Fruit fly (Drosophila melanogaster) whole organism, prepupa: ENCODE data around the gene CG31546.

Experiments used
- CG10631 ChIP-seq: fragments of 200-800 bp; sonication (Bioruptor generic); optimal IDR thresholded peaks from 2 replicates; lab custom pipeline; 2016; ENCODE audit warnings: missing biosample characterization, missing genetic modification characterization
- CG10669 ChIP-seq: fragments of 200-800 bp; sonication (Bioruptor generic); optimal IDR thresholded peaks from 3 replicates; lab custom pipeline; 2018; ENCODE audit warnings: missing biosample characterization, mild to moderate bottlenecking, missing genetic modification characterization, moderate library complexity
- CG11294 ChIP-seq: fragments of 200-800 bp; sonication (Bioruptor generic); IDR thresholded peaks from 2 replicates; pipeline ENCODE4 v1.3.6; 2022; ENCODE audit warnings: missing biosample characterization, missing genetic modification characterization
- CG11762 ChIP-seq: fragments of 200-800 bp; sonication (Bioruptor generic); optimal IDR thresholded peaks from 3 replicates; lab custom pipeline; 2016; ENCODE audit warnings: missing biosample characterization, missing genetic modification characterization; ENCODE audit not compliant: insufficient read depth
- CG15336 ChIP-seq: fragments of 200-800 bp; sonication (Bioruptor generic); IDR thresholded peaks from 2 replicates; pipeline ENCODE4 v1.3.6; 2022; ENCODE audit warnings: missing biosample characterization, missing genetic modification characterization
- CG1621 ChIP-seq: fragments of 200-800 bp; sonication (Bioruptor generic); optimal IDR thresholded peaks from 3 replicates; lab custom pipeline; 2018; ENCODE audit warnings: missing biosample characterization, mild to moderate bottlenecking, missing genetic modification characterization
- CG16779 ChIP-seq: fragments of 200-800 bp; sonication (Bioruptor generic); optimal IDR thresholded peaks from 3 replicates; lab custom pipeline; 2017; ENCODE audit warnings: missing biosample characterization, mild to moderate bottlenecking, missing genetic modification characterization
- CG32006 ChIP-seq: fragments of 200-800 bp; sonication (Bioruptor generic); optimal IDR thresholded peaks from 3 replicates; lab custom pipeline; 2017; ENCODE audit warnings: missing biosample characterization, mild to moderate bottlenecking, missing genetic modification characterization
- CG34406 ChIP-seq: fragments of 200-800 bp; sonication (Bioruptor generic); optimal IDR thresholded peaks from 3 replicates; lab custom pipeline; 2016; ENCODE audit warnings: missing biosample characterization, missing genetic modification characterization
- CG3919 ChIP-seq: fragments of 200-800 bp; sonication (Bioruptor generic); optimal IDR thresholded peaks from 3 replicates; lab custom pipeline; 2016; ENCODE audit warnings: missing biosample characterization, missing genetic modification characterization
- CG6163 ChIP-seq: fragments of 200-800 bp; sonication (Bioruptor generic); IDR thresholded peaks from 3 replicates; pipeline ENCODE4 v1.3.6; 2022; ENCODE audit warnings: missing biosample characterization, missing genetic modification characterization
- CG6276 ChIP-seq: fragments of 200-800 bp; sonication (Bioruptor generic); optimal IDR thresholded peaks from 2 replicates; lab custom pipeline; 2017; ENCODE audit warnings: missing biosample characterization, mild to moderate bottlenecking, missing genetic modification characterization
- CG6808 ChIP-seq: fragments of 200-800 bp; sonication (Bioruptor generic); optimal IDR thresholded peaks from 3 replicates; lab custom pipeline; 2017; ENCODE audit warnings: missing biosample characterization, missing genetic modification characterization, mild to moderate bottlenecking, moderate library complexity, missing genetic modification reagents
- CG6854 ChIP-seq: fragments of 200-800 bp; sonication (Bioruptor generic); optimal IDR thresholded peaks from 2 replicates; lab custom pipeline; 2017; ENCODE audit warnings: missing biosample characterization, mild to moderate bottlenecking, missing genetic modification characterization
- CG7368 ChIP-seq: fragments of 200-800 bp; sonication (Bioruptor generic); optimal IDR thresholded peaks from 3 replicates; lab custom pipeline; 2016; ENCODE audit warnings: missing biosample characterization, missing genetic modification characterization
- CG8119 ChIP-seq: fragments of 200-800 bp; sonication (Bioruptor generic); IDR thresholded peaks from 3 replicates; pipeline ENCODE4 v1.3.6; 2022; ENCODE audit warnings: missing biosample characterization, missing genetic modification characterization
- CG8632 ChIP-seq: fragments of 200-800 bp; sonication (Bioruptor generic); optimal IDR thresholded peaks from 3 replicates; lab custom pipeline; 2016; ENCODE audit warnings: missing biosample characterization, missing genetic modification characterization
- CG9139 ChIP-seq: fragments of 200-800 bp; sonication (Bioruptor generic); optimal IDR thresholded peaks from 3 replicates; lab custom pipeline; 2017; ENCODE audit warnings: missing biosample characterization, mild to moderate bottlenecking, missing genetic modification characterization
- Eip75B ChIP-seq: fragments of 200-800 bp; sonication (Bioruptor generic); optimal IDR thresholded peaks from 3 replicates; lab custom pipeline; 2016; ENCODE audit warnings: missing biosample characterization, missing genetic modification characterization
- Eip78C ChIP-seq: fragments of 200-800 bp; sonication (Bioruptor generic); peaks from one replicate; lab custom pipeline; 2016; ENCODE audit warnings: missing biosample characterization, missing genetic modification characterization
- Ets96B ChIP-seq: fragments of 200-800 bp; optimal IDR thresholded peaks from 2 replicates; lab custom pipeline; 2019; ENCODE audit warnings: missing biosample characterization, mild to moderate bottlenecking, missing genetic modification characterization, moderate library complexity
- Hr39 ChIP-seq: fragments of 200-800 bp; sonication (Bioruptor generic); optimal IDR thresholded peaks from 2 replicates; lab custom pipeline; 2016; ENCODE audit warnings: missing biosample characterization, missing genetic modification characterization
- Hr4 ChIP-seq: fragments of 200-800 bp; sonication (Bioruptor generic); optimal IDR thresholded peaks from 3 replicates; lab custom pipeline; 2016; ENCODE audit warnings: missing biosample characterization, missing genetic modification characterization
- Lpt ChIP-seq: fragments of 200-800 bp; sonication (Bioruptor generic); optimal IDR thresholded peaks from 3 replicates; lab custom pipeline; 2016; ENCODE audit warnings: missing biosample characterization, missing genetic modification characterization
- OdsH ChIP-seq: fragments of 200-800 bp; sonication (Bioruptor generic); optimal IDR thresholded peaks from 3 replicates; lab custom pipeline; 2016; ENCODE audit warnings: missing biosample characterization, missing genetic modification characterization
- Smox ChIP-seq: fragments of 200-800 bp; sonication (Bioruptor generic); optimal IDR thresholded peaks from 3 replicates; lab custom pipeline; 2016; ENCODE audit warnings: missing biosample characterization, missing genetic modification characterization
- Sox14 ChIP-seq: fragments of 200-800 bp; sonication (Bioruptor generic); optimal IDR thresholded peaks from 3 replicates; lab custom pipeline; 2016; ENCODE audit warnings: missing biosample characterization, missing genetic modification characterization
- achi ChIP-seq: fragments of 200-800 bp; sonication (Bioruptor generic); optimal IDR thresholded peaks from 3 replicates; lab custom pipeline; 2016; ENCODE audit warnings: missing biosample characterization, missing genetic modification characterization
- acj6 ChIP-seq: fragments of 200-800 bp; sonication (Bioruptor generic); optimal IDR thresholded peaks from 3 replicates; lab custom pipeline; 2016; ENCODE audit warnings: missing biosample characterization, missing genetic modification characterization
- cyc ChIP-seq: fragments of 200-800 bp; sonication (Bioruptor generic); optimal IDR thresholded peaks from 3 replicates; lab custom pipeline; 2016; ENCODE audit warnings: missing biosample characterization, missing genetic modification characterization
- dac ChIP-seq: fragments of 200-800 bp; sonication (Bioruptor generic); optimal IDR thresholded peaks from 2 replicates; lab custom pipeline; 2017; ENCODE audit warnings: missing biosample characterization, mild to moderate bottlenecking, missing genetic modification characterization
- dsx ChIP-seq: fragments of 200-800 bp; optimal IDR thresholded peaks from 3 replicates; lab custom pipeline; 2019; ENCODE audit warnings: missing biosample characterization, mild to moderate bottlenecking, missing genetic modification characterization, moderate library complexity; ENCODE audit not compliant: poor library complexity, severe bottlenecking
- eg ChIP-seq: fragments of 200-800 bp; sonication (Bioruptor generic); IDR thresholded peaks from 3 replicates; pipeline ENCODE4 v1.3.6; 2022; ENCODE audit warnings: missing biosample characterization, missing genetic modification characterization
- esn ChIP-seq: fragments of 200-800 bp; sonication (Bioruptor generic); optimal IDR thresholded peaks from 2 replicates; lab custom pipeline; 2016; ENCODE audit warnings: missing biosample characterization, mild to moderate bottlenecking, missing genetic modification characterization, moderate library complexity
- fd59A ChIP-seq: fragments of 200-800 bp; sonication (Bioruptor generic); optimal IDR thresholded peaks from 2 replicates; lab custom pipeline; 2017; ENCODE audit warnings: missing biosample characterization, mild to moderate bottlenecking, missing genetic modification characterization, missing genetic modification reagents
- lz ChIP-seq: fragments of 200-800 bp; sonication (Bioruptor generic); optimal IDR thresholded peaks from 3 replicates; lab custom pipeline; 2016; ENCODE audit warnings: missing biosample characterization, missing genetic modification characterization
- net ChIP-seq: fragments of 200-800 bp; sonication (Bioruptor generic); optimal IDR thresholded peaks from 3 replicates; lab custom pipeline; 2016; ENCODE audit warnings: missing biosample characterization, missing genetic modification characterization
- pdm3 ChIP-seq: fragments of 200-800 bp; sonication (Bioruptor generic); optimal IDR thresholded peaks from 3 replicates; lab custom pipeline; 2016; ENCODE audit warnings: missing biosample characterization, missing genetic modification characterization
- salr ChIP-seq, 2 experiments: fragments of 200-800 bp; sonication (Bioruptor generic); optimal IDR thresholded peaks; 3 replicates each; lab custom pipeline; 2016 to 2018; ENCODE audit warnings: missing biosample characterization in 2 of 2, missing genetic modification characterization in 2 of 2, mild to moderate bottlenecking in 1 of 2
- spab ChIP-seq: fragments of 200-800 bp; sonication (Bioruptor generic); optimal IDR thresholded peaks from 2 replicates; lab custom pipeline; 2017; ENCODE audit warnings: missing biosample characterization, mild to moderate bottlenecking, missing genetic modification characterization, missing genetic modification reagents
- ss ChIP-seq, 2 experiments: fragments of 200-800 bp; sonication (Bioruptor generic); optimal IDR thresholded peaks; 2 replicates in 1 of 2; 3 replicates in 1 of 2; lab custom pipeline; 2017 to 2018; ENCODE audit warnings: mild to moderate bottlenecking in 2 of 2, missing biosample characterization in 2 of 2, missing genetic modification characterization in 2 of 2, moderate library complexity in 1 of 2
- svp ChIP-seq: fragments of 200-800 bp; sonication (Bioruptor generic); peaks from one replicate; lab custom pipeline; 2016; ENCODE audit warnings: missing biosample characterization, missing genetic modification characterization
- topi ChIP-seq: fragments of 200-800 bp; sonication (Bioruptor generic); optimal IDR thresholded peaks from 3 replicates; lab custom pipeline; 2016; ENCODE audit warnings: missing biosample characterization, missing genetic modification characterization
- vri ChIP-seq: fragments of 200-800 bp; sonication (Bioruptor generic); optimal IDR thresholded peaks from 3 replicates; lab custom pipeline; 2016; ENCODE audit warnings: missing biosample characterization, mild to moderate bottlenecking, missing genetic modification characterization

CG31546 gene

dm6 chr3R:5622985-5623630 is 12.3 kb downstream of the CG31546 start (continued):
- no peak for TF ChIP-seq Eip75B (GFP tag; lab: Kevin White, UChicago)
- no peak for TF ChIP-seq Sox14 (GFP tag; lab: Kevin White, UChicago)
- TF ChIP-seq Lpt (GFP tag; lab: Kevin White, UChicago) = no peak
- no peak for TF ChIP-seq dsx (GFP tag; lab: Kevin White, UChicago)
- TF ChIP-seq achi = peak; percentile 11
- no peak for TF ChIP-seq acj6
- no peak for TF ChIP-seq Hr39 (GFP tag; lab: Kevin White, UChicago)
- peak; percentile 18 for TF ChIP-seq pdm3 (GFP tag; lab: Kevin White, UChicago)
- TF ChIP-seq vri (GFP tag; lab: Kevin White, UChicago) = peak; percentile 67
- no peak for TF ChIP-seq dac
- TF ChIP-seq net = no peak
- TF ChIP-seq Smox (GFP tag; lab: Kevin White, UChicago) = no peak
- peak; percentile 29 for TF ChIP-seq Hr4 (GFP tag; lab: Kevin White, UChicago)
- no peak for TF ChIP-seq CG34406
- TF ChIP-seq salr (GFP tag; optimal IDR thresholded peaks at IDR 0.05; lab: Kevin White, UChicago) = no peak
- no peak for TF ChIP-seq Ets96B (tag; lab: Kevin White, UChicago)
- TF ChIP-seq OdsH (GFP tag; lab: Kevin White, UChicago) = no peak

dm6 chr3R:5622406-5622752 is 13.0 kb downstream of the CG31546 start:
- TF ChIP-seq esn (GFP tag; lab: Kevin White, UChicago) (no peak), CG8632 (no peak), dac (no peak), net (no peak), Lpt (GFP tag; lab: Kevin White, UChicago) (no peak), dsx (GFP tag; lab: Kevin White, UChicago) (no peak), fd59A (no peak), Eip78C (GFP tag; lab: Kevin White, UChicago) (peak; percentile 18), CG11294 (GFP tag; lab: Robert Waterston, UW) (no peak), CG7368 (no peak), cyc (GFP tag; lab: Kevin White, UChicago) (no peak), eg (no peak), ss (GFP tag; optimal IDR thresholded peaks at IDR 0.05; lab: Kevin White, UChicago) (no peak), CG6808 (GFP tag; lab: Kevin White, UChicago) (no peak), svp (GFP tag; lab: Kevin White, UChicago) (peak; percentile 91)

- TF ChIP-seq dac (no peak), net (peak; percentile 6), CG10631 (GFP tag; lab: Kevin White, UChicago) (no peak), CG6276 (GFP tag; lab: Kevin White, UChicago) (peak; percentile 67), CG1621 (peak; percentile 62), CG16779 (tag; lab: Kevin White, UChicago) (peak; percentile 22), ss (GFP tag; optimal IDR thresholded peaks at IDR 0.05; lab: Kevin White, UChicago) (peak; percentile 85 to 86), lz (GFP tag; lab: Kevin White, UChicago) (no peak), CG9139 (GFP tag; lab: Kevin White, UChicago) (peak; percentile 69), CG15336 (GFP tag; lab: Robert Waterston, UW) (peak; percentile 26; the same call in 1 of the 2 replicates), Sox14 (GFP tag; lab: Kevin White, UChicago) (peak; percentile 85), CG3919 (GFP tag; lab: Kevin White, UChicago) (peak; percentile 28), CG10669 (GFP tag; lab: Kevin White, UChicago) (peak; percentile 25), CG32006 (GFP tag; lab: Kevin White, UChicago) (no peak), Eip75B (GFP tag; lab: Kevin White, UChicago) (peak; percentile 19), CG6163 (GFP tag; lab: Robert Waterston, UW) (peak; percentile 15; the same call in 1 of the 3 replicates), CG8119 (0 out of 3 replicates have a peak, but pooled peaks have one; percentile 25), CG11762 (GFP tag; lab: Kevin White, UChicago) (no peak), dsx (GFP tag; lab: Kevin White, UChicago) (peak; percentile 70), Eip78C (GFP tag; lab: Kevin White, UChicago) (peak; percentile 70), topi (GFP tag; lab: Kevin White, UChicago) (no peak), CG6854 (peak; percentile 46), spab (GFP tag; lab: Kevin White, UChicago) (peak; percentile 55), CG6808 (GFP tag; lab: Kevin White, UChicago) (peak; percentile 65), vri (GFP tag; lab: Kevin White, UChicago) (peak; percentile 72)
Measured at dm6 chr3R:5621714-5622405, 13.6 kb downstream of the CG31546 start.
